Fruit fly (Drosophila melanogaster) whole organism, embryonic: ENCODE results near the gene RpS7.
A peak's percentile ranks its signal among the peaks of the same experiment; 100 is the strongest.

Experiments used
- Ada2b ChIP-seq: fragments of 200-800 bp; sonication (Bioruptor generic); IDR thresholded peaks from 2 replicates; pipeline ENCODE4 v1.3.6; 2022; ENCODE audit warnings: missing biosample characterization, missing genetic modification characterization
- BtbVII ChIP-seq: fragments of 200-800 bp; sonication (Bioruptor generic); optimal IDR thresholded peaks from 3 replicates; lab custom pipeline; 2017; ENCODE audit warnings: missing biosample characterization, mild to moderate bottlenecking, missing genetic modification characterization
- CG10274 ChIP-seq: fragments of 200-800 bp; sonication (Bioruptor generic); optimal IDR thresholded peaks from 3 replicates; lab custom pipeline; 2017; ENCODE audit warnings: missing biosample characterization, mild to moderate bottlenecking, missing genetic modification characterization
- CG10565 ChIP-seq: fragments of 200-800 bp; sonication (Bioruptor generic); optimal IDR thresholded peaks from 3 replicates; lab custom pipeline; 2016; ENCODE audit warnings: missing biosample characterization, mild to moderate bottlenecking, missing genetic modification characterization
- CG11085 ChIP-seq: fragments of 200-800 bp; sonication (Bioruptor generic); IDR thresholded peaks from 2 replicates; pipeline ENCODE4 v1.3.6; 2022; ENCODE audit warnings: missing biosample characterization, missing genetic modification characterization
- CG11093 ChIP-seq: fragments of 200-800 bp; sonication (Bioruptor generic); IDR thresholded peaks from 3 replicates; pipeline ENCODE4 v1.3.6; 2022; ENCODE audit warnings: missing biosample characterization, missing genetic modification characterization
- CG11456 ChIP-seq: fragments of 200-800 bp; sonication (Bioruptor generic); IDR thresholded peaks from 3 replicates; pipeline ENCODE4 v1.3.6; 2022; ENCODE audit warnings: missing biosample characterization, missing genetic modification characterization
- CG12104 ChIP-seq: fragments of 200-800 bp; sonication (Bioruptor generic); optimal IDR thresholded peaks from 3 replicates; lab custom pipeline; 2016; ENCODE audit warnings: missing biosample characterization, missing genetic modification characterization
- CG12299 ChIP-seq: fragments of 200-800 bp; sonication (Bioruptor generic); optimal IDR thresholded peaks from 2 replicates; lab custom pipeline; 2018; ENCODE audit warnings: missing biosample characterization, mild to moderate bottlenecking, missing genetic modification characterization
- CG13894 ChIP-seq: fragments of 200-800 bp; sonication (Bioruptor generic); optimal IDR thresholded peaks from 3 replicates; lab custom pipeline; 2018; ENCODE audit warnings: missing biosample characterization, mild to moderate bottlenecking, missing genetic modification characterization, moderate library complexity
- CG15011 ChIP-seq: fragments of 200-800 bp; sonication (Bioruptor generic); optimal IDR thresholded peaks from 3 replicates; lab custom pipeline; 2018; ENCODE audit warnings: missing biosample characterization, mild to moderate bottlenecking, missing genetic modification characterization
- CG1529 ChIP-seq: fragments of 200-800 bp; sonication (Bioruptor generic); optimal IDR thresholded peaks from 3 replicates; lab custom pipeline; 2018; ENCODE audit warnings: missing biosample characterization, missing genetic modification characterization
- CG32767 ChIP-seq: fragments of 200-800 bp; sonication (Bioruptor generic); IDR thresholded peaks from 2 replicates; pipeline ENCODE4 v1.3.6; 2022; ENCODE audit warnings: missing biosample characterization, missing genetic modification characterization
- CG3407 ChIP-seq: fragments of 200-800 bp; sonication (Bioruptor generic); optimal IDR thresholded peaks from 2 replicates; lab custom pipeline; 2018; ENCODE audit warnings: missing biosample characterization, mild to moderate bottlenecking, missing genetic modification characterization
- CG3726 ChIP-seq: fragments of 200-800 bp; sonication (Bioruptor generic); IDR thresholded peaks from 3 replicates; pipeline ENCODE4, ENCODE4 v1.3.6; 2022; ENCODE audit warnings: missing biosample characterization, missing genetic modification characterization
- CG3995 ChIP-seq: fragments of 200-800 bp; sonication (Bioruptor generic); optimal IDR thresholded peaks from 3 replicates; lab custom pipeline; 2016; ENCODE audit warnings: missing biosample characterization, missing genetic modification characterization
- CG4328 ChIP-seq: fragments of 200-800 bp; sonication (Bioruptor generic); optimal IDR thresholded peaks from 3 replicates; lab custom pipeline; 2017; ENCODE audit warnings: missing biosample characterization, missing genetic modification reagents, missing genetic modification characterization
- CG4730 ChIP-seq: fragments of 200-800 bp; sonication (Bioruptor generic); IDR thresholded peaks from 2 replicates; pipeline ENCODE4 v1.3.6; 2022; ENCODE audit warnings: missing biosample characterization, missing genetic modification characterization
- CG7556 ChIP-seq: fragments of 200-800 bp; sonication (Bioruptor generic); optimal IDR thresholded peaks from 2 replicates; lab custom pipeline; 2017; ENCODE audit warnings: missing biosample characterization, mild to moderate bottlenecking, missing genetic modification characterization
- CG9932 ChIP-seq: fragments of 200-800 bp; sonication (Bioruptor generic); IDR thresholded peaks from 2 replicates; pipeline ENCODE4 v1.3.6; 2022; ENCODE audit warnings: missing biosample characterization, missing genetic modification characterization
- CTCF ChIP-seq: fragments of 200-800 bp; sonication (Bioruptor generic); optimal IDR thresholded peaks from 2 replicates; lab custom pipeline; 2017; ENCODE audit warnings: missing biosample characterization, mild to moderate bottlenecking, missing genetic modification characterization, moderate library complexity
- Dek ChIP-seq: fragments of 200-800 bp; sonication (Bioruptor generic); optimal IDR thresholded peaks from 3 replicates; lab custom pipeline; 2019; ENCODE audit warnings: missing biosample characterization, mild to moderate bottlenecking, missing genetic modification characterization, moderate library complexity
- Dfd ChIP-seq, 2 experiments: fragments of >200 bp; optimal IDR thresholded peaks; 2 replicates each; lab custom pipeline; 2017; ENCODE audit warnings: missing biosample characterization in 2 of 2, missing genetic modification characterization in 2 of 2
- Hsf ChIP-seq: fragments of 200-800 bp; sonication (Bioruptor generic); optimal IDR thresholded peaks from 3 replicates; lab custom pipeline; 2016; ENCODE audit warnings: missing biosample characterization, missing genetic modification characterization
- MBD-R2 ChIP-seq: fragments of 200-800 bp; sonication (Bioruptor generic); IDR thresholded peaks from 2 replicates; pipeline ENCODE4 v1.3.6; 2022; ENCODE audit warnings: missing biosample characterization, missing genetic modification characterization
- MESR4 ChIP-seq: fragments of 200-800 bp; sonication (Bioruptor generic); optimal IDR thresholded peaks from 2 replicates; lab custom pipeline; 2018; ENCODE audit warnings: missing biosample characterization, mild to moderate bottlenecking, missing genetic modification characterization, moderate library complexity
- MTF-1 ChIP-seq: fragments of 200-800 bp; sonication (Bioruptor generic); optimal IDR thresholded peaks from 2 replicates; lab custom pipeline; 2018; ENCODE audit warnings: missing biosample characterization, mild to moderate bottlenecking, missing genetic modification characterization, borderline replicate concordance
- NK7.1 ChIP-seq: fragments of 200-800 bp; sonication (Bioruptor generic); optimal IDR thresholded peaks from 3 replicates; lab custom pipeline; 2016; ENCODE audit warnings: missing biosample characterization, missing genetic modification characterization
- Nf-YA ChIP-seq: fragments of 200-800 bp; sonication (Bioruptor generic); IDR thresholded peaks from 2 replicates; pipeline ENCODE4 v1.3.6; 2022; ENCODE audit warnings: missing biosample characterization, missing genetic modification characterization
- NfI ChIP-seq: fragments of 200-800 bp; sonication (Bioruptor generic); optimal IDR thresholded peaks from 3 replicates; lab custom pipeline; 2018; ENCODE audit warnings: missing biosample characterization, mild to moderate bottlenecking, missing genetic modification characterization, moderate library complexity
- Rfx ChIP-seq: fragments of 200-800 bp; sonication (Bioruptor generic); IDR thresholded peaks from 2 replicates; pipeline ENCODE4 v1.3.6; 2022; ENCODE audit warnings: missing biosample characterization, missing genetic modification characterization
- az2 ChIP-seq: fragments of 200-800 bp; sonication (Bioruptor generic); optimal IDR thresholded peaks from 3 replicates; lab custom pipeline; 2016; ENCODE audit warnings: missing biosample characterization, missing genetic modification characterization
- cg ChIP-seq: fragments of 200-800 bp; sonication (Bioruptor generic); optimal IDR thresholded peaks from 3 replicates; lab custom pipeline; 2019; ENCODE audit warnings: missing biosample characterization, mild to moderate bottlenecking, missing genetic modification characterization, moderate library complexity
- crp ChIP-seq, 2 experiments: fragments of 200-800 bp; sonication (Bioruptor generic); optimal IDR thresholded peaks; 2 replicates in 1 of 2; 3 replicates in 1 of 2; lab custom pipeline; 2017; ENCODE audit warnings: missing biosample characterization in 2 of 2, missing genetic modification characterization in 2 of 2, mild to moderate bottlenecking in 1 of 2, moderate library complexity in 1 of 2
- danr ChIP-seq: fragments of 200-800 bp; sonication (Bioruptor generic); IDR thresholded peaks from 2 replicates; pipeline ENCODE4 v1.3.6; 2022; ENCODE audit warnings: missing biosample characterization, missing genetic modification characterization
- exex ChIP-seq: fragments of 200-800 bp; sonication (Bioruptor generic); optimal IDR thresholded peaks from 4 replicates; lab custom pipeline; 2018; ENCODE audit warnings: missing biosample characterization, mild to moderate bottlenecking, missing genetic modification characterization, moderate library complexity
- fu2 ChIP-seq: fragments of 200-800 bp; sonication (Bioruptor generic); optimal IDR thresholded peaks from 2 replicates; lab custom pipeline; 2016; ENCODE audit warnings: missing biosample characterization, missing genetic modification characterization
- gem ChIP-seq: fragments of 200-800 bp; sonication (Bioruptor generic); optimal IDR thresholded peaks from 2 replicates; lab custom pipeline; 2019; ENCODE audit warnings: missing biosample characterization, mild to moderate bottlenecking, missing genetic modification characterization, moderate library complexity
- gsb ChIP-seq: fragments of 200-800 bp; sonication (Bioruptor generic); IDR thresholded peaks from 2 replicates; pipeline ENCODE4 v1.3.6; 2022; ENCODE audit warnings: missing biosample characterization, missing genetic modification characterization
- her ChIP-seq: fragments of 200-800 bp; sonication (Bioruptor generic); optimal IDR thresholded peaks from 2 replicates; lab custom pipeline; 2016; ENCODE audit warnings: missing biosample characterization, missing genetic modification characterization
- ind ChIP-seq: fragments of 200-800 bp; sonication (Bioruptor generic); optimal IDR thresholded peaks from 3 replicates; lab custom pipeline; 2016; ENCODE audit warnings: missing biosample characterization, missing genetic modification characterization
- onecut ChIP-seq: fragments of 200-800 bp; sonication (Bioruptor generic); IDR thresholded peaks from 2 replicates; pipeline ENCODE4 v1.3.6; 2022; ENCODE audit warnings: missing biosample characterization, missing genetic modification characterization
- org-1 ChIP-seq: fragments of 200-800 bp; sonication (Bioruptor generic); optimal IDR thresholded peaks from 2 replicates; lab custom pipeline; 2017; ENCODE audit warnings: missing biosample characterization, missing genetic modification characterization
- pum ChIP-seq: fragments of 200-800 bp; sonication (Bioruptor generic); optimal IDR thresholded peaks from 2 replicates; lab custom pipeline; 2016; ENCODE audit warnings: missing biosample characterization, missing genetic modification characterization
- scrt ChIP-seq: fragments of 200-800 bp; sonication (Bioruptor generic); optimal IDR thresholded peaks from 2 replicates; lab custom pipeline; 2018; ENCODE audit warnings: missing biosample characterization, mild to moderate bottlenecking, missing genetic modification characterization, moderate library complexity
- sqz ChIP-seq: fragments of 200-800 bp; sonication (Bioruptor generic); optimal IDR thresholded peaks from 3 replicates; lab custom pipeline; 2018; ENCODE audit warnings: missing biosample characterization, mild to moderate bottlenecking, missing genetic modification characterization
- trem ChIP-seq: fragments of 200-800 bp; optimal IDR thresholded peaks from 3 replicates; lab custom pipeline; 2019; ENCODE audit warnings: missing biosample characterization, mild to moderate bottlenecking, missing genetic modification characterization, moderate library complexity
- usp ChIP-seq: fragments of >200 bp; optimal IDR thresholded peaks from 2 replicates; lab custom pipeline; 2017; ENCODE audit warnings: missing biosample characterization, missing genetic modification characterization
- vfl ChIP-seq: fragments of 200-800 bp; sonication (Bioruptor generic); optimal IDR thresholded peaks from 2 replicates; lab custom pipeline; 2016; ENCODE audit warnings: missing biosample characterization, missing genetic modification characterization
- yki ChIP-seq: fragments of >200 bp; optimal IDR thresholded peaks from 3 replicates; lab custom pipeline; 2018
- zfh1 ChIP-seq: fragments of 200-800 bp; sonication (Bioruptor generic); IDR thresholded peaks from 3 replicates; pipeline ENCODE4 v1.3.6; 2022; ENCODE audit warnings: missing biosample characterization, missing genetic modification characterization

RpS7 gene

dm6 chr3R:30203104-30203986, 5.5 kb downstream of the RpS7 start (continued):
- TF ChIP-seq CG12299 (tag; lab: Kevin White, UChicago) = peak; percentile 82
- peak; percentile 86 for TF ChIP-seq CG11085
- TF ChIP-seq CG15011 (GFP tag; lab: Kevin White, UChicago) = peak; percentile 94
- peak; percentile 78 for TF ChIP-seq CG3995 (GFP tag; lab: Kevin White, UChicago)
- no peak for TF ChIP-seq Dfd (GFP tag; optimal IDR thresholded peaks at IDR 0.05; lab: Kevin White, UChicago)
- TF ChIP-seq vfl (GFP tag; lab: Kevin White, UChicago) = peak; percentile 92
- TF ChIP-seq BtbVII (GFP tag; lab: Kevin White, UChicago) = peak; percentile 96
- peak; percentile 73 for TF ChIP-seq sqz
- peak; percentile 93 for TF ChIP-seq CG10565 (GFP tag; lab: Kevin White, UChicago)
- no peak for TF ChIP-seq MESR4 (GFP tag; lab: Kevin White, UChicago)
- peak; percentile 88 for TF ChIP-seq CG3407 (GFP tag; lab: Kevin White, UChicago)
- peak; percentile 81 for TF ChIP-seq MTF-1 (GFP tag; lab: Kevin White, UChicago)
- TF ChIP-seq ind (GFP tag; lab: Kevin White, UChicago) = peak; percentile 99
- TF ChIP-seq her (GFP tag; lab: Kevin White, UChicago) = peak; percentile 96
- peak; percentile 91 for TF ChIP-seq CG11456 (GFP tag; lab: Robert Waterston, UW)
- peak; percentile 87 for TF ChIP-seq CG3726 (GFP tag; lab: Robert Waterston, UW)
- TF ChIP-seq CG4328 (GFP tag; lab: Kevin White, UChicago) = peak; percentile 90
- peak; percentile 91 for TF ChIP-seq Dek (tag; lab: Kevin White, UChicago)
- TF ChIP-seq danr (GFP tag; lab: Robert Waterston, UW) = peak; percentile 88
- TF ChIP-seq CG10274 (GFP tag; lab: Kevin White, UChicago) = peak; percentile 100
- TF ChIP-seq CG7556 = peak; percentile 95
- TF ChIP-seq Nf-YA (GFP tag; lab: Robert Waterston, UW) = peak; percentile 96
- peak; percentile 90 for TF ChIP-seq CG11093 (GFP tag; lab: Robert Waterston, UW)
- peak; percentile 93 for TF ChIP-seq az2
- TF ChIP-seq CG12104 (GFP tag; lab: Kevin White, UChicago) = peak; percentile 96
- peak; percentile 74 for TF ChIP-seq CG1529 (GFP tag; lab: Kevin White, UChicago)
- TF ChIP-seq Rfx (GFP tag; lab: Robert Waterston, UW) = peak; percentile 95
- peak; percentile 97 for TF ChIP-seq NK7.1
- peak; percentile 97 for TF ChIP-seq Ada2b (GFP tag; lab: Robert Waterston, UW)
- peak; percentile 96 for TF ChIP-seq org-1
- peak; percentile 97 for TF ChIP-seq CG9932 (GFP tag; lab: Robert Waterston, UW)
- TF ChIP-seq MBD-R2 (GFP tag; lab: Robert Waterston, UW) = peak; percentile 91
- peak; percentile 88 for TF ChIP-seq zfh1
- TF ChIP-seq gsb = peak; percentile 85
- peak; percentile 60 for TF ChIP-seq CTCF (GFP tag; lab: Kevin White, UChicago)
- TF ChIP-seq cg = no peak
- peak; percentile 91 for TF ChIP-seq onecut
- TF ChIP-seq CG13894 (tag; lab: Kevin White, UChicago) = peak; percentile 85
- peak; percentile 92 for TF ChIP-seq trem (tag; lab: Kevin White, UChicago)
- TF ChIP-seq gem (tag; lab: Kevin White, UChicago) = peak; percentile 96
- peak; percentile 93 for TF ChIP-seq Hsf (GFP tag; lab: Kevin White, UChicago)
- TF ChIP-seq crp (GFP tag; optimal IDR thresholded peaks at IDR 0.05; lab: Kevin White, UChicago) = peak in 1 of 2 experiments; percentile 46
- peak; percentile 98 for TF ChIP-seq pum
- TF ChIP-seq fu2 (GFP tag; lab: Kevin White, UChicago) = peak; percentile 94
- TF ChIP-seq CG32767 (GFP tag; lab: Robert Waterston, UW) = peak; percentile 93
- peak; percentile 90 for TF ChIP-seq NfI (GFP tag; lab: Kevin White, UChicago)
- peak; percentile 97 for TF ChIP-seq scrt
- TF ChIP-seq usp (GFP tag; lab: Kevin White, UChicago) = no peak
- TF ChIP-seq CG4730 (GFP tag; lab: Robert Waterston, UW) = peak; percentile 88
- TF ChIP-seq exex (tag; lab: Kevin White, UChicago) = peak; percentile 85
- no peak for TF ChIP-seq yki (lab: Kevin White, UChicago)
